Worm (Caenorhabditis elegans) whole organism, L4/young adult: ENCODE measurements around the gene F18A11.2.

Source experiments
- W03F9.2 ChIP-seq: fragments of 150-350 bp; optimal IDR thresholded peaks from 2 replicates; lab custom pipeline; 2014; ENCODE audit warnings: missing biosample characterization, missing genetic modification characterization
- him-1 ChIP-seq: sonication (generic microtip); optimal IDR thresholded peaks from 2 replicates; lab custom pipeline; 2016; ENCODE audit warnings: missing genotype, missing genetic modification reagents, missing genetic modification characterization, missing compliant biosample characterization

DNA sequence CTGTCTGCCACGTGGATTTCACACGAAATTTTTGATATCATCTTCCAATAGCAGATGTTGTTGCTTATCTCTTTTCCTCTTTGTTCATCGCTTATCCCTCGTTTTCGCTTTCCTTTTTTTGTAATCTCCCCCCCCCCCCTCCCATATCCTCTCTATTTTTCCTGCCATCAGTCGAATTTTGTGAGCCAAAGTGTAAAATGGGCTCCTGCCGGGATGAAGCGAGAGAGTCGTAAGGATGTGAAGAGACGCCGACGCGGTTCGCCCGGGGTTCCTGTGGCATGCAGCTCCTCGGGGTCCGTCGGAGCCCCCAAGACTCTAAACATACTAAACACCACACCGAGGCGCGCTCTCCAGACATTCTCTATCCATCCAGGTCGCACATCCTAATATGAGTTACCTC lies 25.1 kb downstream of the F18A11.2 start, which contains the start of gene zyx-1:
- TF ChIP-seq him-1 (tag; lab: Kevin White, UChicago): no peak
- TF ChIP-seq W03F9.2 (tag; lab: Kevin White, UChicago): no peak
